Fruit fly (Drosophila melanogaster) whole organism, embryonic: ENCODE data around the gene Pif1B.

Source experiments
- Bgb ChIP-seq: fragments of 200-800 bp; sonication (Bioruptor generic); IDR thresholded peaks from 2 replicates; pipeline ENCODE4 v1.3.6; 2022; ENCODE audit warnings: missing biosample characterization, missing genetic modification characterization; ENCODE audit not compliant: partially characterized antibody
- CG10274 ChIP-seq: fragments of 200-800 bp; sonication (Bioruptor generic); optimal IDR thresholded peaks from 3 replicates; lab custom pipeline; 2017; ENCODE audit warnings: missing biosample characterization, mild to moderate bottlenecking, missing genetic modification characterization
- CG10321 ChIP-seq: fragments of 200-800 bp; sonication (Bioruptor generic); IDR thresholded peaks from 2 replicates; pipeline ENCODE4 v1.3.6; 2022; ENCODE audit warnings: missing biosample characterization, missing genetic modification characterization
- CG10654 ChIP-seq: fragments of 200-800 bp; sonication (Bioruptor generic); optimal IDR thresholded peaks from 2 replicates; lab custom pipeline; 2016; ENCODE audit warnings: missing biosample characterization, missing genetic modification characterization
- CG12391 ChIP-seq: fragments of 200-800 bp; sonication (Bioruptor generic); optimal IDR thresholded peaks from 3 replicates; lab custom pipeline; 2018; ENCODE audit warnings: missing biosample characterization, mild to moderate bottlenecking, missing genetic modification characterization, moderate library complexity
- CG12769 ChIP-seq: fragments of 200-800 bp; sonication (Bioruptor generic); optimal IDR thresholded peaks from 2 replicates; lab custom pipeline; 2019; ENCODE audit warnings: missing biosample characterization, mild to moderate bottlenecking, missing genetic modification characterization, moderate library complexity
- CG12942 ChIP-seq: fragments of 200-800 bp; sonication (Bioruptor generic); optimal IDR thresholded peaks from 3 replicates; lab custom pipeline; 2016; ENCODE audit warnings: missing biosample characterization, missing genetic modification characterization
- CG13775 ChIP-seq: fragments of 200-800 bp; sonication (Bioruptor generic); optimal IDR thresholded peaks from 3 replicates; lab custom pipeline; 2017; ENCODE audit warnings: missing biosample characterization, mild to moderate bottlenecking, missing genetic modification characterization
- CG15601 ChIP-seq: fragments of 200-800 bp; sonication (Bioruptor generic); optimal IDR thresholded peaks from 3 replicates; lab custom pipeline; 2019; ENCODE audit warnings: missing biosample characterization, mild to moderate bottlenecking, missing genetic modification characterization, moderate library complexity
- CG18262 ChIP-seq: fragments of 200-800 bp; optimal IDR thresholded peaks from 3 replicates; lab custom pipeline; 2019; ENCODE audit warnings: missing biosample characterization, mild to moderate bottlenecking, missing genetic modification characterization, moderate library complexity
- CG31388 ChIP-seq: fragments of 200-800 bp; sonication (Bioruptor generic); optimal IDR thresholded peaks from 2 replicates; lab custom pipeline; 2016; ENCODE audit warnings: missing biosample characterization, missing genetic modification characterization
- CG32767 ChIP-seq: fragments of 200-800 bp; sonication (Bioruptor generic); IDR thresholded peaks from 2 replicates; pipeline ENCODE4 v1.3.6; 2022; ENCODE audit warnings: missing biosample characterization, missing genetic modification characterization
- CG33557 ChIP-seq: fragments of 200-800 bp; sonication (Bioruptor generic); optimal IDR thresholded peaks from 2 replicates; lab custom pipeline; 2019; ENCODE audit warnings: missing biosample characterization, mild to moderate bottlenecking, missing genetic modification characterization, moderate library complexity
- CG3995 ChIP-seq: fragments of 200-800 bp; sonication (Bioruptor generic); optimal IDR thresholded peaks from 3 replicates; lab custom pipeline; 2016; ENCODE audit warnings: missing biosample characterization, missing genetic modification characterization
- CG6791 ChIP-seq: fragments of 200-800 bp; sonication (Bioruptor generic); IDR thresholded peaks from 3 replicates; pipeline ENCODE4 v1.3.6; 2022; ENCODE audit warnings: missing biosample characterization, missing genetic modification characterization; ENCODE audit not compliant: partially characterized antibody
- Camta ChIP-seq: fragments of 200-800 bp; sonication (Bioruptor generic); optimal IDR thresholded peaks from 2 replicates; lab custom pipeline; 2016; ENCODE audit warnings: missing biosample characterization, missing genetic modification characterization
- Chrac-16 ChIP-seq: fragments of 200-800 bp; sonication (Bioruptor generic); optimal IDR thresholded peaks from 3 replicates; lab custom pipeline; 2016; ENCODE audit warnings: missing biosample characterization, missing genetic modification characterization
- Deaf1 ChIP-seq: fragments of 200-800 bp; optimal IDR thresholded peaks from 3 replicates; lab custom pipeline; 2019; ENCODE audit warnings: missing biosample characterization, mild to moderate bottlenecking, missing genetic modification characterization, moderate library complexity
- Doc3 ChIP-seq: fragments of 200-800 bp; sonication (Bioruptor generic); IDR thresholded peaks from 3 replicates; pipeline ENCODE4 v1.3.6; 2022; ENCODE audit warnings: missing biosample characterization, missing genetic modification characterization; ENCODE audit not compliant: partially characterized antibody
- Eip74EF ChIP-seq, 2 experiments: fragments of 200-800 bp in 1 of 2; fragments of >200 bp in 1 of 2; sonication (Bioruptor generic) in 1 of 2; optimal IDR thresholded peaks; 2 replicates each; lab custom pipeline; 2017 to 2019; ENCODE audit warnings: missing biosample characterization in 2 of 2, missing genetic modification characterization in 2 of 2, mild to moderate bottlenecking in 1 of 2, moderate library complexity in 1 of 2
- Hand ChIP-seq: fragments of 200-800 bp; sonication (Bioruptor generic); optimal IDR thresholded peaks from 2 replicates; lab custom pipeline; 2017; ENCODE audit warnings: mild to moderate bottlenecking, missing biosample characterization, missing genetic modification reagents, missing genetic modification characterization
- HmgD ChIP-seq: fragments of 200-800 bp; sonication (Bioruptor generic); optimal IDR thresholded peaks from 3 replicates; lab custom pipeline; 2016; ENCODE audit warnings: missing biosample characterization, missing genetic modification characterization
- Hsf ChIP-seq: fragments of 200-800 bp; sonication (Bioruptor generic); optimal IDR thresholded peaks from 3 replicates; lab custom pipeline; 2016; ENCODE audit warnings: missing biosample characterization, missing genetic modification characterization
- Lhr ChIP-seq: fragments of 200-800 bp; sonication (Bioruptor generic); optimal IDR thresholded peaks from 3 replicates; lab custom pipeline; 2017; ENCODE audit warnings: mild to moderate bottlenecking, missing biosample characterization, missing genetic modification reagents, missing genetic modification characterization
- MBD-R2 ChIP-seq: fragments of 200-800 bp; sonication (Bioruptor generic); IDR thresholded peaks from 2 replicates; pipeline ENCODE4 v1.3.6; 2022; ENCODE audit warnings: missing biosample characterization, missing genetic modification characterization
- Neu2 ChIP-seq: fragments of 200-800 bp; sonication (Bioruptor generic); optimal IDR thresholded peaks from 3 replicates; lab custom pipeline; 2016; ENCODE audit warnings: missing biosample characterization, missing genetic modification characterization, borderline replicate concordance
- Oli ChIP-seq: fragments of 200-800 bp; sonication (Bioruptor generic); optimal IDR thresholded peaks from 2 replicates; lab custom pipeline; 2018; ENCODE audit warnings: missing biosample characterization, mild to moderate bottlenecking, missing genetic modification characterization, moderate library complexity
- Poxn ChIP-seq: fragments of 200-800 bp; sonication (Bioruptor generic); IDR thresholded peaks from 2 replicates; pipeline ENCODE4 v1.3.6; 2022; ENCODE audit warnings: missing biosample characterization, missing genetic modification characterization
- Six4 ChIP-seq: fragments of 200-800 bp; sonication (Bioruptor generic); optimal IDR thresholded peaks from 2 replicates; lab custom pipeline; 2016; ENCODE audit warnings: missing biosample characterization, missing genetic modification characterization
- Taf1 ChIP-seq: fragments of 200-800 bp; sonication (Bioruptor generic); IDR thresholded peaks from 2 replicates; pipeline ENCODE4 v1.3.6; 2022; ENCODE audit warnings: missing biosample characterization, missing genetic modification characterization
- bowl ChIP-seq: fragments of 200-800 bp; sonication (Bioruptor generic); IDR thresholded peaks from 2 replicates; pipeline ENCODE4 v1.3.6; 2022; ENCODE audit warnings: missing biosample characterization, missing genetic modification characterization
- br ChIP-seq: fragments of >200 bp; optimal IDR thresholded peaks from 2 replicates; lab custom pipeline; 2017
- bsh ChIP-seq, 2 experiments: fragments of 200-800 bp; sonication (Bioruptor generic); optimal IDR thresholded peaks; 2 replicates each; lab custom pipeline; 2017 to 2018; ENCODE audit warnings: mild to moderate bottlenecking in 2 of 2, missing biosample characterization in 2 of 2, missing genetic modification characterization in 2 of 2, moderate library complexity in 1 of 2
- da ChIP-seq: fragments of 200-800 bp; sonication (Bioruptor generic); optimal IDR thresholded peaks from 2 replicates; lab custom pipeline; 2016; ENCODE audit warnings: missing biosample characterization, missing genetic modification characterization
- dan ChIP-seq: fragments of 200-800 bp; sonication (Bioruptor generic); IDR thresholded peaks from 2 replicates; pipeline ENCODE4 v1.3.6; 2022; ENCODE audit warnings: missing biosample characterization, missing genetic modification characterization
- dati ChIP-seq: fragments of 200-800 bp; sonication (Bioruptor generic); IDR thresholded peaks from 2 replicates; pipeline ENCODE4 v1.3.6; 2022; ENCODE audit warnings: missing biosample characterization, missing genetic modification characterization
- disco-r ChIP-seq: fragments of 200-800 bp; sonication (Bioruptor generic); optimal IDR thresholded peaks from 2 replicates; lab custom pipeline; 2016; ENCODE audit warnings: missing biosample characterization, missing genetic modification characterization
- dysf ChIP-seq: fragments of 200-800 bp; sonication (Bioruptor generic); IDR thresholded peaks from 3 replicates; pipeline ENCODE4 v1.3.6; 2022; ENCODE audit warnings: missing biosample characterization, missing genetic modification characterization
- gcm2 ChIP-seq: fragments of 200-800 bp; sonication (Bioruptor generic); optimal IDR thresholded peaks from 2 replicates; lab custom pipeline; 2016; ENCODE audit warnings: missing biosample characterization, missing genetic modification characterization
- hkb ChIP-seq, 2 experiments: fragments of 200-800 bp in 1 of 2; fragments of >200 bp in 1 of 2; sonication (Bioruptor generic) in 1 of 2; IDR thresholded peaks in 1 of 2; optimal IDR thresholded peaks in 1 of 2; 2 replicates each; pipeline versions ENCODE4 v1.3.6 to Lab custom; 2017 to 2022; ENCODE audit warnings: missing biosample characterization in 1 of 2, missing genetic modification characterization in 1 of 2
- kah ChIP-seq: fragments of 200-800 bp; sonication (Bioruptor generic); optimal IDR thresholded peaks from 2 replicates; lab custom pipeline; 2018; ENCODE audit warnings: missing biosample characterization, mild to moderate bottlenecking, missing genetic modification characterization
- knrl ChIP-seq: fragments of 200-800 bp; sonication (Bioruptor generic); IDR thresholded peaks from 3 replicates; pipeline ENCODE4 v1.3.6; 2022; ENCODE audit warnings: missing biosample characterization, missing genetic modification characterization; ENCODE audit not compliant: partially characterized antibody
- mam ChIP-seq: fragments of 200-800 bp; sonication (Bioruptor generic); optimal IDR thresholded peaks from 3 replicates; lab custom pipeline; 2016; ENCODE audit warnings: missing biosample characterization, missing genetic modification characterization
- pan ChIP-seq, 4 experiments: fragments of >200 bp in 3 of 4; fragments of 200-800 bp in 1 of 4; sonication (Bioruptor generic) in 1 of 4; optimal IDR thresholded peaks in 3 of 4; IDR thresholded peaks in 1 of 4; 2 replicates each; pipeline versions ENCODE4 v1.3.6 to Lab custom; 2017 to 2022; ENCODE audit warnings: missing biosample characterization in 2 of 4, missing genetic modification characterization in 2 of 4, mixed read lengths in 1 of 4
- pros ChIP-seq: fragments of 200-800 bp; sonication (Bioruptor generic); optimal IDR thresholded peaks from 3 replicates; lab custom pipeline; 2019; ENCODE audit warnings: missing biosample characterization, mild to moderate bottlenecking, missing genetic modification characterization, moderate library complexity
- sens-2 ChIP-seq: fragments of 200-800 bp; sonication (Bioruptor generic); IDR thresholded peaks from 2 replicates; pipeline ENCODE4 v1.3.6; 2022; ENCODE audit warnings: missing biosample characterization, missing genetic modification characterization
- sna ChIP-seq: fragments of 200-800 bp; sonication (Bioruptor generic); IDR thresholded peaks from 2 replicates; pipeline ENCODE4 v1.3.6; 2022; ENCODE audit warnings: missing biosample characterization, missing genetic modification characterization; ENCODE audit not compliant: partially characterized antibody
- sug ChIP-seq: fragments of 200-800 bp; optimal IDR thresholded peaks from 2 replicates; lab custom pipeline; 2019; ENCODE audit warnings: missing biosample characterization, mild to moderate bottlenecking, missing genetic modification characterization, moderate library complexity
- yki ChIP-seq: fragments of >200 bp; optimal IDR thresholded peaks from 3 replicates; lab custom pipeline; 2018
- zen ChIP-seq: fragments of 200-800 bp; sonication (Bioruptor generic); optimal IDR thresholded peaks from 3 replicates; lab custom pipeline; 2018; ENCODE audit warnings: missing biosample characterization, mild to moderate bottlenecking, missing genetic modification characterization, moderate library complexity

The Pif1B gene

dm6 chr3R:8819551-8820057, 18.6 kb upstream of the Pif1B start (continued):
- TF ChIP-seq CG15601 (tag; lab: Kevin White, UChicago) (no peak), Poxn (GFP tag; lab: Robert Waterston, UW) (no peak), CG33557 (GFP tag; lab: Kevin White, UChicago) (no peak), Neu2 (GFP tag; lab: Kevin White, UChicago) (no peak), disco-r (GFP tag; lab: Kevin White, UChicago) (no peak), CG3995 (GFP tag; lab: Kevin White, UChicago) (no peak), MBD-R2 (peak; percentile 13; the same call in 1 of the 2 replicates), kah (GFP tag; lab: Kevin White, UChicago) (no peak), CG12391 (tag; lab: Kevin White, UChicago) (no peak), sug (tag; lab: Kevin White, UChicago) (peak; percentile 24), pan (optimal IDR thresholded peaks at IDR 0.05; lab: Kevin White, UChicago) (no peak), pan (GFP tag; optimal IDR thresholded peaks at IDR 0.05 in 1 of 2, IDR thresholded peaks at IDR 0.05 in 1 of 2) (no peak), br (lab: Kevin White, UChicago) (no peak), CG10654 (GFP tag; lab: Kevin White, UChicago) (no peak), bowl (GFP tag; lab: Robert Waterston, UW) (no peak), Lhr (GFP tag; lab: Kevin White, UChicago) (no peak), Deaf1 (tag; lab: Kevin White, UChicago) (no peak), gcm2 (GFP tag; lab: Kevin White, UChicago) (peak; percentile 26), CG18262 (tag; lab: Kevin White, UChicago) (no peak), CG12942 (GFP tag; lab: Kevin White, UChicago) (no peak), sens-2 (GFP tag; lab: Robert Waterston, UW) (no peak), dan (GFP tag; lab: Robert Waterston, UW) (no peak), CG12769 (tag; lab: Kevin White, UChicago) (peak; percentile 86), dati (GFP tag; lab: Robert Waterston, UW) (no peak), CG32767 (no peak), CG6791 (GFP tag; lab: Robert Waterston, UW) (no peak), mam (peak; percentile 3), sna (no peak), yki (lab: Kevin White, UChicago) (no peak), Six4 (GFP tag; lab: Kevin White, UChicago) (no peak), knrl (no peak), pros (GFP tag; lab: Kevin White, UChicago) (peak; percentile 32), dysf (GFP tag; lab: Robert Waterston, UW) (no peak), zen (tag; lab: Kevin White, UChicago) (peak; percentile 46), HmgD (GFP tag; lab: Kevin White, UChicago) (no peak), Hsf (GFP tag; lab: Kevin White, UChicago) (no peak), CG13775 (no peak), Oli (tag; lab: Kevin White, UChicago) (no peak), CG31388 (GFP tag; lab: Kevin White, UChicago) (no peak), bsh (GFP tag; optimal IDR thresholded peaks at IDR 0.05; lab: Kevin White, UChicago) (peak in 1 of 2 experiments; percentile 27), CG10321 (GFP tag; lab: Robert Waterston, UW) (no peak), Hand (GFP tag; lab: Kevin White, UChicago) (no peak), Chrac-16 (GFP tag; lab: Kevin White, UChicago) (no peak), hkb (optimal IDR thresholded peaks at IDR 0.05; lab: Kevin White, UChicago) (no peak), hkb (GFP tag; IDR thresholded peaks at IDR 0.05; lab: Robert Waterston, UW) (peak; percentile 41; the same call in 1 of the 2 replicates), Doc3 (GFP tag; lab: Robert Waterston, UW) (no peak), Camta (GFP tag; lab: Kevin White, UChicago) (no peak), Taf1 (GFP tag; lab: Robert Waterston, UW) (no peak), Bgb (GFP tag; lab: Robert Waterston, UW) (no peak), Eip74EF (GFP tag; optimal IDR thresholded peaks at IDR 0.05; lab: Kevin White, UChicago) (no peak), da (no peak), CG10274 (GFP tag; lab: Kevin White, UChicago) (peak; percentile 21)
